Worm (Caenorhabditis elegans): ENCODE results near the gene bbs-2.

- TF ChIP-seq ztf-23 (GFP tag; IDR thresholded peaks at IDR 0.05) = no peak
- no peak for TF ChIP-seq T22C8.4 (GFP tag; IDR thresholded peaks at IDR 0.05)
- TF ChIP-seq ref-1 (GFP tag; conservative IDR thresholded peaks at IDR 0.05) = no peak
- TF ChIP-seq klf-2 (GFP tag; conservative IDR thresholded peaks at IDR 0.05) = no peak
- no peak for TF ChIP-seq flt-1 (GFP tag; IDR thresholded peaks at IDR 0.05)
- no peak for TF ChIP-seq ztf-29 (GFP tag; IDR thresholded peaks at IDR 0.05)
- TF ChIP-seq med-1 (GFP tag; optimal IDR thresholded peaks at IDR 0.05; ENCODE audit: insufficient read depth) = no peak
- no peak for TF ChIP-seq tab-1 (GFP tag; IDR thresholded peaks at IDR 0.05)
Observed at ce11 chrIV:7920126-7920525, 13.7 kb upstream of the bbs-2 start, which contains the start of gene C49H3.16.

All from whole organism, midembryonic.